Worm (Caenorhabditis elegans) whole organism, early embryonic: ENCODE data around the gene srj-21.

Experiments
- B0310.2 ChIP-seq: sonication (generic microtip); optimal IDR thresholded peaks from 2 replicates; lab custom pipeline; 2016; ENCODE audit warnings: mild to moderate bottlenecking, missing genetic modification characterization, missing compliant biosample characterization
- aly-1 ChIP-seq: sonication (generic microtip); optimal IDR thresholded peaks from 2 replicates; lab custom pipeline; 2016; ENCODE audit warnings: missing genetic modification characterization, missing compliant biosample characterization
- ama-1 ChIP-seq: fragments of 150-350 bp; optimal IDR thresholded peaks from 2 replicates; lab custom pipeline; 2014
- ceh-13 ChIP-seq: fragments of 200-800 bp; sonication (Bioruptor generic); optimal IDR thresholded peaks from 2 replicates; lab custom pipeline; 2018; ENCODE audit warnings: mild to moderate bottlenecking, missing genetic modification characterization, missing compliant biosample characterization
- ceh-36 ChIP-seq: sonication (generic microtip); optimal IDR thresholded peaks from 2 replicates; lab custom pipeline; 2016; ENCODE audit warnings: missing genetic modification characterization, inconsistent platforms, missing compliant biosample characterization
- ets-7 ChIP-seq: sonication (generic microtip); optimal IDR thresholded peaks from 2 replicates; lab custom pipeline; 2016; ENCODE audit warnings: missing genotype, missing genetic modification characterization, missing compliant biosample characterization
- flt-1 ChIP-seq: fragments of 200-800 bp; sonication (Bioruptor generic); IDR thresholded peaks from 2 replicates; pipeline ENCODE4 v1.3.6; 2022; ENCODE audit warnings: missing genetic modification characterization, missing compliant biosample characterization
- hmg-4 ChIP-seq: fragments of 200-800 bp; sonication (Bioruptor generic); optimal IDR thresholded peaks from 2 replicates; lab custom pipeline; 2018; ENCODE audit warnings: mild to moderate bottlenecking, missing genetic modification characterization, missing compliant biosample characterization
- tbx-11 ChIP-seq: fragments of 200-800 bp; sonication (Bioruptor generic); IDR thresholded peaks from 2 replicates; pipeline ENCODE4 v1.3.6; 2022; ENCODE audit warnings: missing genetic modification characterization, missing compliant biosample characterization
- tbx-37 ChIP-seq: fragments of 200-800 bp; sonication (Bioruptor generic); conservative IDR thresholded peaks from 2 replicates; pipeline ENCODE4 v1.3.6; 2022; ENCODE audit warnings: missing genetic modification reagents, missing genetic modification characterization, missing compliant biosample characterization
- tra-4 ChIP-seq: sonication (generic microtip); optimal IDR thresholded peaks from 2 replicates; lab custom pipeline; 2017; ENCODE audit warnings: missing genetic modification characterization, missing compliant biosample characterization

DNA sequence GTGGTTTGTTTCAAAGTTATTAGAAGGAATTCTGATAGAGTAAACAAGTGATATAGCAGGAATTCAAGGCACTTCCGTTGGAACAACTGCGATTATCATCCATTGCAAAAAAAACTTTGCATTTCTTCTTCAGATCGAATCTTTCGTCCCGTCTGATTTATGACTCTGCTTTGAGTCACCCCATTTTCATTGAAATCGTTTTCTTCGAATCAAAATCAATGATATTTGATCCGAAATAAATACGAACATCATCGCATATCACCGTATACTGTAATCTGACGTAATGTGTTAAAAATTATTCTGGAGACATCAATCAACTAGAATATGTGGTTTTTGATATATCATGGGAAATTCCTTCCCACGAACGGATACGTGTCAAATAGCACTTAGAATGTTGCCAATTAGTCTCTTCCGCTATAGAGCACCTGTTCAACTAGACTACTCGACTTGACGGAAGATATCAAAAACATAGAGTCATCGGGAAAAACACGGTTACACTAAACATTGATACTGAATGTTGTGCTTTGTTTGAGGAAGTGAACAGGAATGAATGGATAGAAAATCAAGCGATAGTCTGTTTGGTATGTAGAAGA lies 14.2 kb upstream of the srj-21 start:
- TF ChIP-seq ama-1 = no peak
- TF ChIP-seq hmg-4 (GFP tag; lab: Kevin White, UChicago) = no peak
- no peak for TF ChIP-seq tbx-11
- TF ChIP-seq flt-1 (GFP tag; lab: Robert Waterston, UW) = no peak
- TF ChIP-seq ets-7 (tag; lab: Kevin White, UChicago) = no peak
- TF ChIP-seq aly-1 (tag; lab: Kevin White, UChicago) = no peak
- no peak for TF ChIP-seq ceh-13
- no peak for TF ChIP-seq tra-4
- TF ChIP-seq tbx-37 (GFP tag; lab: Robert Waterston, UW) = no peak
- TF ChIP-seq ceh-36 (tag; lab: Kevin White, UChicago) = no peak
- no peak for TF ChIP-seq B0310.2 (tag; lab: Kevin White, UChicago)
